Worm (Caenorhabditis elegans) whole organism, L1 larva: ENCODE results near the gene Y46G5A.14.

Experiments used
- nhr-90 ChIP-seq: sonication (generic microtip); optimal IDR thresholded peaks from 2 replicates; lab custom pipeline; 2016; ENCODE audit warnings: mild to moderate bottlenecking, missing genetic modification characterization, missing compliant biosample characterization; ENCODE audit not compliant: poor library complexity
- skn-1 ChIP-seq: fragments of 150-350 bp; optimal IDR thresholded peaks from 2 replicates; lab custom pipeline; 2014; ENCODE audit warnings: missing biosample characterization, missing genetic modification characterization

DNA sequence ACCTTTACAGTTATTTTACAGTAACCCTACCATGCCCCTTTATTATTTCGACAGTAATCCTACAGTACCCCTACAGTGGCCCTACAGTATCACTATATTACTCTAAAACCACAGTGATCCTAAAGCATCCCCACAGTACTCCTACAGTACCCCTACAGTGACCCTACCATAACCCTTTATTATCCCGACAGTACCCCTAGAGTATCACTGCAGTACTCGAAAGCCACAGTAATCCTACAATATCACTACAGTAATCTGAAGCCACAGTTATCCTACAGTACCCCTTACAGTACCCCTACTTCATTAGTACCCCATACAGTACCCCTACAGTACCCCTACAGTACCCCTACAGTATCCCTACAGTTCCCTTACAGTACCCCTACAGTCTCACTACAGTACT lies 10.0 kb upstream of the Y46G5A.14 start:
- TF ChIP-seq nhr-90 (tag; lab: Kevin White, UChicago) (no peak), skn-1 (tag; lab: Kevin White, UChicago) (no peak)
